Worm (Caenorhabditis elegans) whole organism, L1 larva: ENCODE data around the gene lin-54.

Experiments used
- ces-1 ChIP-seq: fragments of 150-350 bp; optimal IDR thresholded peaks from 2 replicates; lab custom pipeline; 2014; ENCODE audit warnings: missing biosample characterization, missing genetic modification reagents, missing genetic modification characterization
- lin-13 ChIP-seq: fragments of 150-350 bp; optimal IDR thresholded peaks from 2 replicates; lab custom pipeline; 2014; ENCODE audit warnings: missing biosample characterization, missing genetic modification reagents, missing genetic modification characterization
- lin-15B ChIP-seq: fragments of 150-350 bp; sonication (generic microtip); optimal IDR thresholded peaks from 3 replicates; lab custom pipeline; 2014; ENCODE audit warnings: missing biosample characterization, missing genetic modification characterization
- lir-3 ChIP-seq: sonication (generic microtip); optimal IDR thresholded peaks from 2 replicates; lab custom pipeline; 2016; ENCODE audit warnings: mild to moderate bottlenecking, missing genetic modification characterization, moderate library complexity, missing compliant biosample characterization; ENCODE audit not compliant: poor library complexity
- nhr-11 ChIP-seq: fragments of 150-350 bp; optimal IDR thresholded peaks from 2 replicates; lab custom pipeline; 2014; ENCODE audit warnings: missing biosample characterization, missing genetic modification characterization
- nhr-237 ChIP-seq: fragments of 150-350 bp; optimal IDR thresholded peaks from 2 replicates; lab custom pipeline; 2014; ENCODE audit warnings: missing biosample characterization, missing genetic modification characterization
- nhr-28 ChIP-seq: fragments of 150-350 bp; optimal IDR thresholded peaks from 2 replicates; lab custom pipeline; 2014; ENCODE audit warnings: missing biosample characterization, missing genetic modification characterization
- nhr-71 ChIP-seq: sonication (generic microtip); optimal IDR thresholded peaks from 2 replicates; lab custom pipeline; 2016; ENCODE audit warnings: mild to moderate bottlenecking, missing genetic modification characterization, moderate library complexity, missing compliant biosample characterization
- nhr-76 ChIP-seq: sonication (generic microtip); optimal IDR thresholded peaks from 2 replicates; lab custom pipeline; 2017; ENCODE audit warnings: missing biosample characterization, missing genetic modification characterization
- pax-3 ChIP-seq: fragments of 200-800 bp; sonication (Bioruptor generic); optimal IDR thresholded peaks from 2 replicates; lab custom pipeline; 2018; ENCODE audit warnings: mild to moderate bottlenecking, missing genetic modification characterization, moderate library complexity, missing compliant biosample characterization
- pqm-1 ChIP-seq: sonication (generic microtip); optimal IDR thresholded peaks from 3 replicates; lab custom pipeline; 2017; ENCODE audit warnings: missing biosample characterization, missing genetic modification characterization
- unc-62 ChIP-seq: fragments of 150-350 bp; optimal IDR thresholded peaks from 2 replicates; lab custom pipeline; 2014; ENCODE audit warnings: missing biosample characterization, missing genetic modification reagents, missing genetic modification characterization

DNA sequence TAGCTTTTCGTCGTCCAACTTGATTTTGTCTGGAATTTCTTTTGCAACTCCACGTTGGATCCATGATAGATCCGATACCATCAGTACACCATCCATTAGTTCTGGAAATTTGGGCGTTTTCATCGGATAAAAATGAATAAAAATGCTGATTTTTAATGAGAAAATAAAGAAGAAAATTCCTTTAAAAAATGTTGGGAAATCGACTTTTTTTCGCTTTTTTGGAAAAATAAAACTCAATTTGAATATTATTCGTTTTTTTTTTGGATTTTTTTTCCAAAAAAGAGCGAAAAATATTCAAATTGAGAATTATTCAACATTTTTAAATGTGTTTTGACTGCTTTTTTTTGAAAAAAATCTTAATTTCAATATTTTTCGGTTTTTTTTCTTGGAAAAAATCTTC lies 4.4 kb upstream of the lin-54 start, which contains the start of gene pwp-1:
- TF ChIP-seq lin-13 (GFP tag; lab: Kevin White, UChicago) = no peak
- no peak for TF ChIP-seq lin-15B
- TF ChIP-seq nhr-11 (tag; lab: Kevin White, UChicago) = no peak
- TF ChIP-seq nhr-28 (tag; lab: Kevin White, UChicago) = no peak
- TF ChIP-seq pax-3 = no peak
- TF ChIP-seq nhr-76 (tag; lab: Kevin White, UChicago) = no peak
- TF ChIP-seq lir-3 (tag; lab: Kevin White, UChicago) = no peak
- TF ChIP-seq pqm-1 (tag; lab: Kevin White, UChicago) = no peak
- no peak for TF ChIP-seq nhr-237 (tag; lab: Kevin White, UChicago)
- no peak for TF ChIP-seq ces-1 (GFP tag; lab: Kevin White, UChicago)
- no peak for TF ChIP-seq unc-62
- no peak for TF ChIP-seq nhr-71
